Worm (Caenorhabditis elegans) whole organism, young adult: ENCODE data around the gene snf-10.

ENCODE experiments used
- lin-40 ChIP-seq: sonication (generic microtip); optimal IDR thresholded peaks from 2 replicates; lab custom pipeline; 2016; ENCODE audit warnings: missing genetic modification characterization, mild to moderate bottlenecking, missing compliant biosample characterization, missing genotype, missing genetic modification reagents
- nfyb-1 ChIP-seq: fragments of 200-800 bp; sonication (Bioruptor generic); IDR thresholded peaks from 2 replicates; pipeline ENCODE4 v1.3.6; 2022; ENCODE audit warnings: missing genetic modification reagents, missing genetic modification characterization, missing compliant biosample characterization
- rec-8 ChIP-seq, 2 experiments: sonication (generic microtip); optimal IDR thresholded peaks; 2 replicates each; lab custom pipeline; 2016; ENCODE audit warnings: mild to moderate bottlenecking in 2 of 2, missing genetic modification characterization in 2 of 2, missing genetic modification reagents in 2 of 2, missing genotype in 2 of 2, missing biosample characterization in 1 of 2, missing compliant biosample characterization in 1 of 2, moderate library complexity in 1 of 2
- sea-2 ChIP-seq: fragments of 200-800 bp; sonication (Bioruptor generic); IDR thresholded peaks from 2 replicates; pipeline ENCODE4 v1.3.6; 2022; ENCODE audit warnings: missing genetic modification characterization, missing compliant biosample characterization

DNA sequence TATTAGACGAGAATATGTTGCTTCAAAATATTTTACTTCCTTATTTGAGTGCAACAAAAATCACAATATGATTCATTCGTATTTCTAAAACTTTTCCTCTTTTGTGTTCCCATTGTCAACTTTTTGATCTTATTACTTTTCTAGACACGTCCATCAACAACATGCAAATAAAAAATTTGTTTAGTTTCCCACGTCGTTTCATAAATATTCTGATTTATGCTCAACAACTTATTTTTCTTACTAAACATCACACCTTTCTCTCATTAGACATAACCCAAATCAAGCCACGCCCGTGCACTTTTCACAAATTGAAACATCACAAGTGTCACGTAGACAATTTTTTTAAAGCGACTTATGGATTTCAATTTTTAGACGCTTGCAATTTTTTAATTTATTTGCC is 29.2 kb upstream of the snf-10 start:
- TF ChIP-seq nfyb-1 (GFP tag; lab: Robert Waterston, UW) (no peak), lin-40 (tag; lab: Kevin White, UChicago) (no peak), rec-8 (tag; optimal IDR thresholded peaks at IDR 0.05; lab: Kevin White, UChicago) (no peak), sea-2 (GFP tag; lab: Robert Waterston, UW) (no peak)
